Fruit fly (Drosophila melanogaster) whole organism, embryonic: Measurements from ENCODE around the gene SKIP.
A peak's percentile ranks its signal among the peaks of the same experiment; 100 is the strongest.

ENCODE experiments used
- Asciz ChIP-seq: fragments of 200-800 bp; sonication (Bioruptor generic); optimal IDR thresholded peaks from 2 replicates; lab custom pipeline; 2017; ENCODE audit warnings: missing biosample characterization, mild to moderate bottlenecking, missing genetic modification characterization, missing genetic modification reagents
- Awh ChIP-seq: fragments of 200-800 bp; sonication (Bioruptor generic); IDR thresholded peaks from 2 replicates; pipeline ENCODE4, ENCODE4 v1.3.6; 2022; ENCODE audit warnings: missing biosample characterization, missing genetic modification characterization
- CG10147 ChIP-seq: fragments of 200-800 bp; sonication (Bioruptor generic); optimal IDR thresholded peaks from 2 replicates; lab custom pipeline; 2019; ENCODE audit warnings: missing biosample characterization, mild to moderate bottlenecking, missing genetic modification characterization, moderate library complexity
- CG10565 ChIP-seq: fragments of 200-800 bp; sonication (Bioruptor generic); optimal IDR thresholded peaks from 3 replicates; lab custom pipeline; 2016; ENCODE audit warnings: missing biosample characterization, mild to moderate bottlenecking, missing genetic modification characterization
- CG12104 ChIP-seq: fragments of 200-800 bp; sonication (Bioruptor generic); optimal IDR thresholded peaks from 3 replicates; lab custom pipeline; 2016; ENCODE audit warnings: missing biosample characterization, missing genetic modification characterization
- CG15269 ChIP-seq: fragments of 200-800 bp; sonication (Bioruptor generic); optimal IDR thresholded peaks from 2 replicates; lab custom pipeline; 2018; ENCODE audit warnings: missing biosample characterization, mild to moderate bottlenecking, missing genetic modification characterization, moderate library complexity
- CG1603 ChIP-seq: fragments of 200-800 bp; sonication (Bioruptor generic); optimal IDR thresholded peaks from 2 replicates; lab custom pipeline; 2019; ENCODE audit warnings: missing biosample characterization, mild to moderate bottlenecking, missing genetic modification characterization, moderate library complexity
- CG18011 ChIP-seq: fragments of 200-800 bp; sonication (Bioruptor generic); optimal IDR thresholded peaks from 2 replicates; lab custom pipeline; 2017; ENCODE audit warnings: missing biosample characterization, missing genetic modification characterization, mild to moderate bottlenecking, moderate library complexity, missing genotype
- CG2120 ChIP-seq: fragments of 200-800 bp; sonication (Bioruptor generic); optimal IDR thresholded peaks from 3 replicates; lab custom pipeline; 2016; ENCODE audit warnings: missing biosample characterization, missing genetic modification characterization
- CG2129 ChIP-seq: fragments of 200-800 bp; sonication (Bioruptor generic); IDR thresholded peaks from 2 replicates; pipeline ENCODE4 v1.3.6; 2022; ENCODE audit warnings: missing biosample characterization, missing genetic modification characterization; ENCODE audit not compliant: partially characterized antibody
- CG31441 ChIP-seq: fragments of 200-800 bp; sonication (Bioruptor generic); IDR thresholded peaks from 2 replicates; pipeline ENCODE4 v1.3.6; 2022; ENCODE audit warnings: missing biosample characterization, missing genetic modification characterization
- CG42726 ChIP-seq: fragments of 200-800 bp; sonication (Bioruptor generic); IDR thresholded peaks from 2 replicates; pipeline ENCODE4 v1.3.6; 2022; ENCODE audit warnings: missing biosample characterization, missing genetic modification characterization; ENCODE audit not compliant: partially characterized antibody
- CG6689 ChIP-seq: fragments of 200-800 bp; sonication (Bioruptor generic); IDR thresholded peaks from 2 replicates; pipeline ENCODE4 v1.3.6; 2022; ENCODE audit warnings: missing biosample characterization, missing genetic modification characterization
- CG8281 ChIP-seq: fragments of 200-800 bp; sonication (Bioruptor generic); optimal IDR thresholded peaks from 2 replicates; lab custom pipeline; 2018; ENCODE audit warnings: missing biosample characterization, mild to moderate bottlenecking, missing genetic modification characterization, moderate library complexity
- CG8290 ChIP-seq, 3 experiments: fragments of 200-800 bp; sonication (Bioruptor generic); optimal IDR thresholded peaks; 2 replicates each; lab custom pipeline; 2016 to 2019; ENCODE audit warnings: missing biosample characterization in 3 of 3, missing genetic modification characterization in 3 of 3, mild to moderate bottlenecking in 2 of 3, moderate library complexity in 1 of 3
- CG8924 ChIP-seq: fragments of 200-800 bp; optimal IDR thresholded peaks from 3 replicates; lab custom pipeline; 2019; ENCODE audit warnings: missing biosample characterization, mild to moderate bottlenecking, missing genetic modification characterization, moderate library complexity
- CTCF ChIP-seq: fragments of 200-800 bp; sonication (Bioruptor generic); optimal IDR thresholded peaks from 2 replicates; lab custom pipeline; 2017; ENCODE audit warnings: missing biosample characterization, mild to moderate bottlenecking, missing genetic modification characterization, moderate library complexity
- Camta ChIP-seq: fragments of 200-800 bp; sonication (Bioruptor generic); optimal IDR thresholded peaks from 2 replicates; lab custom pipeline; 2016; ENCODE audit warnings: missing biosample characterization, missing genetic modification characterization
- D ChIP-seq, 2 experiments: fragments of 200-800 bp in 1 of 2; fragments of >200 bp in 1 of 2; sonication (Bioruptor generic) in 1 of 2; optimal IDR thresholded peaks; 2 replicates in 1 of 2; 3 replicates in 1 of 2; lab custom pipeline; 2017; ENCODE audit warnings: mild to moderate bottlenecking in 1 of 2, missing biosample characterization in 1 of 2, missing genetic modification characterization in 1 of 2, missing genetic modification reagents in 1 of 2
- D19B ChIP-seq: fragments of 200-800 bp; sonication (Bioruptor generic); optimal IDR thresholded peaks from 2 replicates; lab custom pipeline; 2017; ENCODE audit warnings: missing biosample characterization, mild to moderate bottlenecking, missing genetic modification characterization
- Dll ChIP-seq: fragments of 200-800 bp; sonication (Bioruptor generic); IDR thresholded peaks from 4 replicates; pipeline ENCODE4 v1.3.6; 2022; ENCODE audit warnings: missing biosample characterization, missing genetic modification characterization; ENCODE audit not compliant: partially characterized antibody
- Elba2 ChIP-seq: fragments of 200-800 bp; sonication (Bioruptor generic); optimal IDR thresholded peaks from 3 replicates; lab custom pipeline; 2016; ENCODE audit warnings: missing biosample characterization, missing genetic modification characterization
- HLH4C ChIP-seq: fragments of 200-800 bp; sonication (Bioruptor generic); IDR thresholded peaks from 3 replicates; pipeline ENCODE4 v1.3.6; 2022; ENCODE audit warnings: missing biosample characterization, missing genetic modification characterization; ENCODE audit not compliant: partially characterized antibody
- HmgD ChIP-seq: fragments of 200-800 bp; sonication (Bioruptor generic); optimal IDR thresholded peaks from 3 replicates; lab custom pipeline; 2016; ENCODE audit warnings: missing biosample characterization, missing genetic modification characterization
- Jarid2 ChIP-seq: fragments of 200-800 bp; sonication (Bioruptor generic); optimal IDR thresholded peaks from 3 replicates; lab custom pipeline; 2017; ENCODE audit warnings: mild to moderate bottlenecking, missing biosample characterization, missing genetic modification reagents, missing genetic modification characterization
- Kr ChIP-seq: fragments of 200-800 bp; sonication (Bioruptor generic); optimal IDR thresholded peaks from 2 replicates; lab custom pipeline; 2017; ENCODE audit warnings: missing biosample characterization, mild to moderate bottlenecking, missing genetic modification characterization
- Nf-YA ChIP-seq: fragments of 200-800 bp; sonication (Bioruptor generic); IDR thresholded peaks from 2 replicates; pipeline ENCODE4 v1.3.6; 2022; ENCODE audit warnings: missing biosample characterization, missing genetic modification characterization
- Ssrp ChIP-seq: fragments of 200-800 bp; sonication (Bioruptor generic); optimal IDR thresholded peaks from 2 replicates; lab custom pipeline; 2018; ENCODE audit warnings: missing biosample characterization, mild to moderate bottlenecking, missing genetic modification characterization, moderate library complexity
- Xrp1 ChIP-seq: fragments of 200-800 bp; sonication (Bioruptor generic); IDR thresholded peaks from 2 replicates; pipeline ENCODE4 v1.3.6; 2022; ENCODE audit warnings: missing biosample characterization, missing genetic modification characterization
- ato ChIP-seq: fragments of 200-800 bp; sonication (Bioruptor generic); IDR thresholded peaks from 2 replicates; pipeline ENCODE4 v1.3.6; 2022; ENCODE audit warnings: missing biosample characterization, missing genetic modification characterization; ENCODE audit not compliant: partially characterized antibody
- bsh ChIP-seq, 2 experiments: fragments of 200-800 bp; sonication (Bioruptor generic); optimal IDR thresholded peaks; 2 replicates each; lab custom pipeline; 2017 to 2018; ENCODE audit warnings: mild to moderate bottlenecking in 2 of 2, missing biosample characterization in 2 of 2, missing genetic modification characterization in 2 of 2, moderate library complexity in 1 of 2
- chm ChIP-seq: fragments of 200-800 bp; sonication (Bioruptor generic); IDR thresholded peaks from 2 replicates; pipeline ENCODE4 v1.3.6; 2022; ENCODE audit warnings: missing biosample characterization, missing genetic modification characterization
- dm ChIP-seq: fragments of 200-800 bp; sonication (Bioruptor generic); optimal IDR thresholded peaks from 3 replicates; lab custom pipeline; 2016; ENCODE audit warnings: missing biosample characterization, missing genetic modification characterization
- eve ChIP-seq, 2 experiments: fragments of >200 bp; optimal IDR thresholded peaks; 2 replicates each; lab custom pipeline; 2017; ENCODE audit warnings: missing biosample characterization in 2 of 2, missing genetic modification characterization in 2 of 2
- exex ChIP-seq: fragments of 200-800 bp; sonication (Bioruptor generic); optimal IDR thresholded peaks from 4 replicates; lab custom pipeline; 2018; ENCODE audit warnings: missing biosample characterization, mild to moderate bottlenecking, missing genetic modification characterization, moderate library complexity
- fd3F ChIP-seq: fragments of 200-800 bp; sonication (Bioruptor generic); optimal IDR thresholded peaks from 2 replicates; lab custom pipeline; 2018; ENCODE audit warnings: missing biosample characterization, mild to moderate bottlenecking, missing genetic modification characterization, moderate library complexity
- ftz-f1 ChIP-seq: fragments of 200-800 bp; sonication (Bioruptor generic); optimal IDR thresholded peaks from 2 replicates; lab custom pipeline; 2016; ENCODE audit warnings: missing biosample characterization, missing genetic modification characterization
- gsb ChIP-seq: fragments of 200-800 bp; sonication (Bioruptor generic); IDR thresholded peaks from 2 replicates; pipeline ENCODE4 v1.3.6; 2022; ENCODE audit warnings: missing biosample characterization, missing genetic modification characterization
- gsb-n ChIP-seq: fragments of 200-800 bp; sonication (Bioruptor generic); optimal IDR thresholded peaks from 3 replicates; lab custom pipeline; 2018; ENCODE audit warnings: missing biosample characterization, mild to moderate bottlenecking, missing genetic modification characterization
- kni ChIP-seq: fragments of 200-800 bp; sonication (Bioruptor generic); optimal IDR thresholded peaks from 3 replicates; lab custom pipeline; 2017; ENCODE audit warnings: mild to moderate bottlenecking, missing biosample characterization, missing genetic modification reagents, missing genetic modification characterization
- luna ChIP-seq: fragments of 200-800 bp; sonication (Bioruptor generic); optimal IDR thresholded peaks from 2 replicates; lab custom pipeline; 2016; ENCODE audit warnings: missing biosample characterization, missing genetic modification characterization
- p53 ChIP-seq: fragments of 200-800 bp; sonication (Bioruptor generic); optimal IDR thresholded peaks from 2 replicates; lab custom pipeline; 2016; ENCODE audit warnings: missing biosample characterization, missing genetic modification characterization
- pita ChIP-seq: fragments of 200-800 bp; sonication (Bioruptor generic); optimal IDR thresholded peaks from 2 replicates; lab custom pipeline; 2017; ENCODE audit warnings: missing biosample characterization, mild to moderate bottlenecking, missing genetic modification characterization
- prd ChIP-seq, 3 experiments: fragments of >200 bp in 2 of 3; fragments of 200-800 bp in 1 of 3; sonication (Bioruptor generic) in 1 of 3; optimal IDR thresholded peaks in 2 of 3; IDR thresholded peaks in 1 of 3; 2 replicates in 2 of 3; 3 replicates in 1 of 3; pipeline versions ENCODE4 v1.3.6 to Lab custom; 2017 to 2022; ENCODE audit warnings: missing biosample characterization in 1 of 3, missing genetic modification characterization in 1 of 3
- pros ChIP-seq: fragments of 200-800 bp; sonication (Bioruptor generic); optimal IDR thresholded peaks from 3 replicates; lab custom pipeline; 2019; ENCODE audit warnings: missing biosample characterization, mild to moderate bottlenecking, missing genetic modification characterization, moderate library complexity
- sens ChIP-seq: fragments of 200-800 bp; sonication (Bioruptor generic); peaks from one replicate; lab custom pipeline; 2016; ENCODE audit warnings: missing biosample characterization, missing genetic modification characterization
- slp2 ChIP-seq: fragments of 200-800 bp; sonication (Bioruptor generic); optimal IDR thresholded peaks from 2 replicates; lab custom pipeline; 2016; ENCODE audit warnings: missing biosample characterization, missing genetic modification characterization
- trh ChIP-seq: fragments of 200-800 bp; sonication (Bioruptor generic); optimal IDR thresholded peaks from 2 replicates; lab custom pipeline; 2016; ENCODE audit warnings: missing biosample characterization, missing genetic modification characterization

SKIP gene

dm6 chr3R:22161613-22162409 lies 28.2 kb downstream of the SKIP start (continued):
- TF ChIP-seq CG6689 (GFP tag; lab: Robert Waterston, UW) (no peak), ftz-f1 (no peak), Jarid2 (GFP tag; lab: Kevin White, UChicago) (no peak), CG12104 (GFP tag; lab: Kevin White, UChicago) (no peak), trh (no peak), CG10565 (no peak), CG8924 (tag; lab: Kevin White, UChicago) (peak; percentile 7), Elba2 (GFP tag; lab: Kevin White, UChicago) (no peak), Asciz (GFP tag; lab: Kevin White, UChicago) (peak; percentile 14), fd3F (GFP tag; lab: Kevin White, UChicago) (no peak), Awh (no peak), Ssrp (tag; lab: Kevin White, UChicago) (no peak), dm (GFP tag; lab: Kevin White, UChicago) (no peak), CG42726 (GFP tag; lab: Robert Waterston, UW) (no peak), sens (GFP tag; lab: Kevin White, UChicago) (peak; percentile 60), CG8290 (GFP tag; optimal IDR thresholded peaks at IDR 0.05; lab: Kevin White, UChicago) (no peak), CG8290 (tag; optimal IDR thresholded peaks at IDR 0.05; lab: Kevin White, UChicago) (no peak), exex (tag; lab: Kevin White, UChicago) (no peak), D19B (GFP tag; lab: Kevin White, UChicago) (no peak), HmgD (GFP tag; lab: Kevin White, UChicago) (no peak), p53 (GFP tag; lab: Kevin White, UChicago) (no peak), Camta (GFP tag; lab: Kevin White, UChicago) (no peak), CG15269 (no peak), CG2120 (GFP tag; lab: Kevin White, UChicago) (no peak), Dll (GFP tag; lab: Robert Waterston, UW) (no peak), gsb (GFP tag; lab: Robert Waterston, UW) (no peak), D (optimal IDR thresholded peaks at IDR 0.05; lab: Kevin White, UChicago) (no peak), D (GFP tag; optimal IDR thresholded peaks at IDR 0.05; lab: Kevin White, UChicago) (no peak), pita (GFP tag; lab: Kevin White, UChicago) (no peak), CTCF (GFP tag; lab: Kevin White, UChicago) (no peak), eve (GFP tag; optimal IDR thresholded peaks at IDR 0.05; lab: Kevin White, UChicago) (peak in 1 of 2 experiments; percentile 41), ato (GFP tag; lab: Robert Waterston, UW) (no peak), CG8281 (peak; percentile 90), pros (peak; percentile 91), Nf-YA (GFP tag; lab: Robert Waterston, UW) (no peak), CG2129 (no peak), CG1603 (tag; lab: Kevin White, UChicago) (peak; percentile 8), CG10147 (GFP tag; lab: Kevin White, UChicago) (no peak), bsh (GFP tag; optimal IDR thresholded peaks at IDR 0.05; lab: Kevin White, UChicago) (no peak), Xrp1 (GFP tag; lab: Robert Waterston, UW) (peak; percentile 50), chm (GFP tag; lab: Robert Waterston, UW) (peak; percentile 25; the same call in 1 of the 2 replicates), Kr (GFP tag; lab: Kevin White, UChicago) (no peak), HLH4C (GFP tag; lab: Robert Waterston, UW) (no peak), luna (GFP tag; lab: Kevin White, UChicago) (no peak), CG18011 (GFP tag; lab: Kevin White, UChicago) (no peak), kni (GFP tag; lab: Kevin White, UChicago) (no peak), prd (optimal IDR thresholded peaks at IDR 0.05; lab: Kevin White, UChicago) (no peak), prd (GFP tag; IDR thresholded peaks at IDR 0.05; lab: Robert Waterston, UW) (no peak), slp2 (no peak), gsb-n (tag; lab: Kevin White, UChicago) (peak; percentile 12), CG31441 (GFP tag; lab: Robert Waterston, UW) (peak; percentile 16; the same call in 1 of the 2 replicates)
